Fruit fly (Drosophila melanogaster) whole organism, embryonic: ENCODE measurements around the gene mdu.

Source experiments
- Abd-B ChIP-seq: fragments of 200-800 bp; sonication (Bioruptor generic); optimal IDR thresholded peaks from 2 replicates; lab custom pipeline; 2018; ENCODE audit warnings: missing biosample characterization, mild to moderate bottlenecking, missing genetic modification characterization, moderate library complexity
- Adf1 ChIP-seq: fragments of 200-800 bp; sonication (Bioruptor generic); IDR thresholded peaks from 2 replicates; pipeline ENCODE4 v1.3.6; 2022; ENCODE audit warnings: missing biosample characterization, missing genetic modification characterization
- CG11085 ChIP-seq: fragments of 200-800 bp; sonication (Bioruptor generic); IDR thresholded peaks from 2 replicates; pipeline ENCODE4 v1.3.6; 2022; ENCODE audit warnings: missing biosample characterization, missing genetic modification characterization
- CG11504 ChIP-seq: fragments of 200-800 bp; sonication (Bioruptor generic); optimal IDR thresholded peaks from 3 replicates; lab custom pipeline; 2019; ENCODE audit warnings: missing biosample characterization, mild to moderate bottlenecking, missing genetic modification characterization, moderate library complexity
- CG13894 ChIP-seq: fragments of 200-800 bp; sonication (Bioruptor generic); optimal IDR thresholded peaks from 3 replicates; lab custom pipeline; 2018; ENCODE audit warnings: missing biosample characterization, mild to moderate bottlenecking, missing genetic modification characterization, moderate library complexity
- CG16863 ChIP-seq: fragments of 200-800 bp; sonication (Bioruptor generic); optimal IDR thresholded peaks from 3 replicates; lab custom pipeline; 2016; ENCODE audit warnings: missing biosample characterization, missing genetic modification characterization
- CG18262 ChIP-seq: fragments of 200-800 bp; optimal IDR thresholded peaks from 3 replicates; lab custom pipeline; 2019; ENCODE audit warnings: missing biosample characterization, mild to moderate bottlenecking, missing genetic modification characterization, moderate library complexity
- CG2678 ChIP-seq: fragments of 200-800 bp; sonication (Bioruptor generic); optimal IDR thresholded peaks from 3 replicates; lab custom pipeline; 2019; ENCODE audit warnings: missing biosample characterization, mild to moderate bottlenecking, missing genetic modification characterization, moderate library complexity
- CG2712 ChIP-seq: fragments of 200-800 bp; optimal IDR thresholded peaks from 3 replicates; lab custom pipeline; 2019; ENCODE audit warnings: missing biosample characterization, mild to moderate bottlenecking, missing genetic modification characterization, moderate library complexity
- CG30020 ChIP-seq: fragments of 200-800 bp; optimal IDR thresholded peaks from 2 replicates; lab custom pipeline; 2019; ENCODE audit warnings: missing biosample characterization, mild to moderate bottlenecking, missing genetic modification characterization, moderate library complexity
- CG31388 ChIP-seq: fragments of 200-800 bp; sonication (Bioruptor generic); optimal IDR thresholded peaks from 2 replicates; lab custom pipeline; 2016; ENCODE audit warnings: missing biosample characterization, missing genetic modification characterization
- CG31441 ChIP-seq: fragments of 200-800 bp; sonication (Bioruptor generic); IDR thresholded peaks from 2 replicates; pipeline ENCODE4 v1.3.6; 2022; ENCODE audit warnings: missing biosample characterization, missing genetic modification characterization
- CG43689 ChIP-seq: fragments of 200-800 bp; sonication (Bioruptor generic); IDR thresholded peaks from 2 replicates; pipeline ENCODE4 v1.3.6; 2022; ENCODE audit warnings: missing biosample characterization, missing genetic modification characterization
- CG4424 ChIP-seq: fragments of 200-800 bp; sonication (Bioruptor generic); optimal IDR thresholded peaks from 3 replicates; lab custom pipeline; 2016; ENCODE audit warnings: missing biosample characterization, missing genetic modification characterization
- CG7556 ChIP-seq: fragments of 200-800 bp; sonication (Bioruptor generic); optimal IDR thresholded peaks from 2 replicates; lab custom pipeline; 2017; ENCODE audit warnings: missing biosample characterization, mild to moderate bottlenecking, missing genetic modification characterization
- CG7745 ChIP-seq: fragments of 200-800 bp; sonication (Bioruptor generic); optimal IDR thresholded peaks from 2 replicates; lab custom pipeline; 2018; ENCODE audit warnings: missing biosample characterization, mild to moderate bottlenecking, missing genetic modification characterization, moderate library complexity
- CG9817 ChIP-seq: fragments of 200-800 bp; sonication (Bioruptor generic); optimal IDR thresholded peaks from 2 replicates; lab custom pipeline; 2018; ENCODE audit warnings: missing biosample characterization, mild to moderate bottlenecking, missing genetic modification characterization, moderate library complexity
- CHES-1-like ChIP-seq: fragments of 200-800 bp; sonication (Bioruptor generic); optimal IDR thresholded peaks from 2 replicates; lab custom pipeline; 2016; ENCODE audit warnings: missing biosample characterization, missing genetic modification characterization
- Dip3 ChIP-seq: fragments of 200-800 bp; sonication (Bioruptor generic); optimal IDR thresholded peaks from 3 replicates; lab custom pipeline; 2016; ENCODE audit warnings: missing biosample characterization, missing genetic modification characterization
- Dll ChIP-seq: fragments of 200-800 bp; sonication (Bioruptor generic); IDR thresholded peaks from 4 replicates; pipeline ENCODE4 v1.3.6; 2022; ENCODE audit warnings: missing biosample characterization, missing genetic modification characterization; ENCODE audit not compliant: partially characterized antibody
- Eip74EF ChIP-seq, 2 experiments: fragments of 200-800 bp in 1 of 2; fragments of >200 bp in 1 of 2; sonication (Bioruptor generic) in 1 of 2; optimal IDR thresholded peaks; 2 replicates each; lab custom pipeline; 2017 to 2019; ENCODE audit warnings: missing biosample characterization in 2 of 2, missing genetic modification characterization in 2 of 2, mild to moderate bottlenecking in 1 of 2, moderate library complexity in 1 of 2
- Ets97D ChIP-seq: fragments of 200-800 bp; sonication (Bioruptor generic); optimal IDR thresholded peaks from 3 replicates; lab custom pipeline; 2016; ENCODE audit warnings: missing biosample characterization, missing genetic modification characterization
- Fer2 ChIP-seq: fragments of 200-800 bp; sonication (Bioruptor generic); optimal IDR thresholded peaks from 2 replicates; lab custom pipeline; 2018; ENCODE audit warnings: missing biosample characterization, mild to moderate bottlenecking, missing genetic modification characterization, moderate library complexity
- Hsf ChIP-seq: fragments of 200-800 bp; sonication (Bioruptor generic); optimal IDR thresholded peaks from 3 replicates; lab custom pipeline; 2016; ENCODE audit warnings: missing biosample characterization, missing genetic modification characterization
- Lpt ChIP-seq: fragments of >200 bp; optimal IDR thresholded peaks from 2 replicates; lab custom pipeline; 2018; ENCODE audit warnings: missing biosample characterization, missing genetic modification characterization
- MBD-R2 ChIP-seq: fragments of 200-800 bp; sonication (Bioruptor generic); IDR thresholded peaks from 2 replicates; pipeline ENCODE4 v1.3.6; 2022; ENCODE audit warnings: missing biosample characterization, missing genetic modification characterization
- MTF-1 ChIP-seq: fragments of 200-800 bp; sonication (Bioruptor generic); optimal IDR thresholded peaks from 2 replicates; lab custom pipeline; 2018; ENCODE audit warnings: missing biosample characterization, mild to moderate bottlenecking, missing genetic modification characterization, borderline replicate concordance
- Max ChIP-seq: fragments of 200-800 bp; sonication (Bioruptor generic); optimal IDR thresholded peaks from 2 replicates; lab custom pipeline; 2016; ENCODE audit warnings: missing biosample characterization, mild to moderate bottlenecking, missing genetic modification characterization
- Myb ChIP-seq: fragments of 200-800 bp; sonication (Bioruptor generic); optimal IDR thresholded peaks from 2 replicates; lab custom pipeline; 2016; ENCODE audit warnings: missing biosample characterization, missing genetic modification characterization
- Tbp ChIP-seq: fragments of >200 bp; optimal IDR thresholded peaks from 2 replicates; lab custom pipeline; 2018; ENCODE audit warnings: missing biosample characterization, missing genetic modification characterization
- ara ChIP-seq: fragments of 200-800 bp; sonication (Bioruptor generic); IDR thresholded peaks from 2 replicates; pipeline ENCODE4 v1.3.6; 2022; ENCODE audit warnings: missing biosample characterization, missing genetic modification characterization
- ato ChIP-seq: fragments of 200-800 bp; sonication (Bioruptor generic); IDR thresholded peaks from 2 replicates; pipeline ENCODE4 v1.3.6; 2022; ENCODE audit warnings: missing biosample characterization, missing genetic modification characterization; ENCODE audit not compliant: partially characterized antibody
- bab2 ChIP-seq: fragments of 200-800 bp; sonication (Bioruptor generic); optimal IDR thresholded peaks from 2 replicates; lab custom pipeline; 2016; ENCODE audit warnings: missing biosample characterization, missing genetic modification characterization
- br ChIP-seq: fragments of >200 bp; optimal IDR thresholded peaks from 2 replicates; lab custom pipeline; 2017
- cas ChIP-seq: fragments of 200-800 bp; sonication (Bioruptor generic); IDR thresholded peaks from 2 replicates; pipeline ENCODE4 v1.3.6; 2022; ENCODE audit warnings: missing biosample characterization, missing genetic modification characterization
- corto ChIP-seq: fragments of 200-800 bp; sonication (Bioruptor generic); optimal IDR thresholded peaks from 2 replicates; lab custom pipeline; 2016; ENCODE audit warnings: missing biosample characterization, mild to moderate bottlenecking, missing genetic modification characterization, moderate library complexity
- dan ChIP-seq: fragments of 200-800 bp; sonication (Bioruptor generic); IDR thresholded peaks from 2 replicates; pipeline ENCODE4 v1.3.6; 2022; ENCODE audit warnings: missing biosample characterization, missing genetic modification characterization
- gem ChIP-seq: fragments of 200-800 bp; sonication (Bioruptor generic); optimal IDR thresholded peaks from 2 replicates; lab custom pipeline; 2019; ENCODE audit warnings: missing biosample characterization, mild to moderate bottlenecking, missing genetic modification characterization, moderate library complexity
- her ChIP-seq: fragments of 200-800 bp; sonication (Bioruptor generic); optimal IDR thresholded peaks from 2 replicates; lab custom pipeline; 2016; ENCODE audit warnings: missing biosample characterization, missing genetic modification characterization
- hkb ChIP-seq, 2 experiments: fragments of 200-800 bp in 1 of 2; fragments of >200 bp in 1 of 2; sonication (Bioruptor generic) in 1 of 2; IDR thresholded peaks in 1 of 2; optimal IDR thresholded peaks in 1 of 2; 2 replicates each; pipeline versions ENCODE4 v1.3.6 to Lab custom; 2017 to 2022; ENCODE audit warnings: missing biosample characterization in 1 of 2, missing genetic modification characterization in 1 of 2
- lola ChIP-seq, 3 experiments: fragments of >200 bp in 2 of 3; fragments of 200-800 bp in 1 of 3; sonication (Bioruptor generic) in 1 of 3; optimal IDR thresholded peaks; 2 replicates each; lab custom pipeline; 2017 to 2019; ENCODE audit warnings: missing biosample characterization in 3 of 3, missing genetic modification characterization in 3 of 3, mild to moderate bottlenecking in 1 of 3, moderate library complexity in 1 of 3
- pfk ChIP-seq: fragments of 200-800 bp; sonication (Bioruptor generic); optimal IDR thresholded peaks from 2 replicates; lab custom pipeline; 2018; ENCODE audit warnings: missing biosample characterization, mild to moderate bottlenecking, missing genetic modification characterization, moderate library complexity
- salm ChIP-seq: fragments of 200-800 bp; sonication (Bioruptor generic); optimal IDR thresholded peaks from 2 replicates; lab custom pipeline; 2018; ENCODE audit warnings: missing biosample characterization, mild to moderate bottlenecking, missing genetic modification characterization
- sens ChIP-seq: fragments of 200-800 bp; sonication (Bioruptor generic); peaks from one replicate; lab custom pipeline; 2016; ENCODE audit warnings: missing biosample characterization, missing genetic modification characterization
- sr ChIP-seq: fragments of 200-800 bp; sonication (Bioruptor generic); IDR thresholded peaks from 3 replicates; pipeline ENCODE4 v1.3.6; 2022; ENCODE audit warnings: missing biosample characterization, missing genetic modification characterization
- sug ChIP-seq: fragments of 200-800 bp; optimal IDR thresholded peaks from 2 replicates; lab custom pipeline; 2019; ENCODE audit warnings: missing biosample characterization, mild to moderate bottlenecking, missing genetic modification characterization, moderate library complexity
- wor ChIP-seq: fragments of 200-800 bp; sonication (Bioruptor generic); IDR thresholded peaks from 2 replicates; pipeline ENCODE4 v1.3.6; 2022; ENCODE audit warnings: missing biosample characterization, missing genetic modification characterization
- z ChIP-seq: fragments of 200-800 bp; sonication (Bioruptor generic); IDR thresholded peaks from 3 replicates; pipeline ENCODE4 v1.3.6; 2022; ENCODE audit warnings: missing biosample characterization, missing genetic modification characterization

mdu gene

DNA sequence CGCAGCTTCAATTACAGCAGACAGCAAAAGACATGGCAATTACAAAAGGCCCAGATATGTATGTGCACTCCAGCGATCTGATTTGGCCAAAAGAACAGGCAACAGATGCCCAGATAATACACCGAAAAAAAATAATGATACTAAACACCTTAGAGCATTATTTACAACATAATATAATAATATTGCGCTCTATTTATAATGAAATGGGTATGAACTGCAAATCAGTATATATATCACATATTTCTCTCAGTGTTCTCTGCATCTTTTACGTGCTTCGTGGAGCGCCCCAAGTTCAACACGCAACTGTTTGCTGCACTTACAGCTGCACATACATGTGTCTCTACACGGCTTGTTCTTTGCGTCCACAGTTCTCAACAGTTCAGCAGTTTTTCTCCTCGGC, 10.6 kb downstream of the mdu start (continued):
- TF ChIP-seq her (no peak), ara (GFP tag; lab: Robert Waterston, UW) (no peak), CG11504 (tag; lab: Kevin White, UChicago) (peak; percentile 33), CG18262 (tag; lab: Kevin White, UChicago) (peak; percentile 41), CG11085 (GFP tag; lab: Robert Waterston, UW) (no peak), lola (GFP tag; optimal IDR thresholded peaks at IDR 0.05; lab: Kevin White, UChicago) (no peak), CG7556 (GFP tag; lab: Kevin White, UChicago) (no peak), CG4424 (peak; percentile 5), CG31441 (GFP tag; lab: Robert Waterston, UW) (no peak), gem (tag; lab: Kevin White, UChicago) (peak; percentile 12), CG2678 (tag; lab: Kevin White, UChicago) (no peak), sens (peak; percentile 84), Lpt (no peak), salm (tag; lab: Kevin White, UChicago) (no peak), Dll (GFP tag; lab: Robert Waterston, UW) (no peak), CG30020 (tag; lab: Kevin White, UChicago) (no peak), Tbp (GFP tag; lab: Kevin White, UChicago) (no peak), br (lab: Kevin White, UChicago) (no peak), CG7745 (no peak)

DNA sequence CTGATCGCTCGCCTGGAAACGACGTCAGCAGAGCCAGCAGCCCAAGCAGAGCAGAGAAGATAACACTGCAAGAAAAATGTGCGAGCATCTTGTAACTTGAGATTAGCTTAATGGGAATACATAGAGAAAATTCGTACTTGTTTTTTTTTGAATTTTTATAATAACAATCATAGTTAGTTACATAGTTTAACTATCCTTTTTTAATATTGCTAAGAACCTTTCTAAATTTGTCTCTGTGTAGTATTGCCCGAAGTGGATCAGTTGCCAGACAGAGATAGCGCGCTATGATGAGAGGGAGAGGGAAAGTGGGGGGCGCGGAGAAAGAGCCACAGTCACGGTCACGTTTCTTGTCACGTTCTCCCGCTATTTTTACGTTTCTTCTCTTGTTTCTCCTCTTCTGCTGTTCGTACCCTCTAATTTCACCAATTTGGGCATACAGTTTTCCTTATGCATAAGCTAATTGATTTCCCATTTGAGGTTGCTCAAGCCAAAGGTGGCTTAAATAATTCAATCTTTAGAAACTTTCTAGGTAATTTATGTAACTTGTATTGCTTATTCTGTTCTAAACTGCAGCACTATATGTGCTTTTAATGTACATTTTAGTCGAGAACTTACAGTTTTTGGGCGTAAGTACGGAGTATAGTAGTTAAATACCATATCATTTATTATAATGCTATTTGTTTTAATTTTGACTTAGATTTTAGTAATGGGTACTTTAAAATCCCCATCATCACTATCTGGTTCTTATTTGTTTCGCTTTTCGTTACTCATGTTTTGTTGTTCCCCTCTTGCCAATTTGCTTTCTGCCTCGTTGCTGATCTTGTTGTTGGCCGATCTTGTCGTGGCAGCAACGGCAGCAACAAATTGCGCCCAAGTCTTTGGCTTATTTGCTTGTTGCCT, 14.0 kb downstream of the mdu start:
- TF ChIP-seq sr (no peak), Abd-B (GFP tag; lab: Kevin White, UChicago) (peak; percentile 68), wor (peak; percentile 36; the same call in 1 of the 2 replicates), CG16863 (GFP tag; lab: Kevin White, UChicago) (peak; percentile 75), dan (GFP tag; lab: Robert Waterston, UW) (no peak), CG43689 (no peak), Eip74EF (GFP tag; optimal IDR thresholded peaks at IDR 0.05; lab: Kevin White, UChicago) (peak in 1 of 2 experiments; percentile 53), ato (no peak), Hsf (peak; percentile 83), Max (peak; percentile 42), pfk (no peak), CG2712 (tag; lab: Kevin White, UChicago) (peak; percentile 86), CG31388 (GFP tag; lab: Kevin White, UChicago) (peak; percentile 44), MTF-1 (GFP tag; lab: Kevin White, UChicago) (peak; percentile 60), Ets97D (GFP tag; lab: Kevin White, UChicago) (peak; percentile 15), corto (GFP tag; lab: Kevin White, UChicago) (peak; percentile 68), CHES-1-like (GFP tag; lab: Kevin White, UChicago) (peak; percentile 52), hkb (optimal IDR thresholded peaks at IDR 0.05; lab: Kevin White, UChicago) (no peak), hkb (GFP tag; IDR thresholded peaks at IDR 0.05; lab: Robert Waterston, UW) (peak; percentile 79), z (GFP tag; lab: Robert Waterston, UW) (no peak), CG13894 (tag; lab: Kevin White, UChicago) (peak; percentile 1), cas (peak; percentile 40; the same call in 1 of the 2 replicates), MBD-R2 (GFP tag; lab: Robert Waterston, UW) (peak; percentile 38; the same call in 1 of the 2 replicates), bab2 (peak; percentile 64), CG9817 (tag; lab: Kevin White, UChicago) (peak; percentile 72), Myb (GFP tag; lab: Kevin White, UChicago) (peak; percentile 29), sug (tag; lab: Kevin White, UChicago) (no peak), CG11085 (GFP tag; lab: Robert Waterston, UW) (peak; percentile 41; the same call in 1 of the 2 replicates), Dip3 (GFP tag; lab: Kevin White, UChicago) (peak; percentile 64), Fer2 (tag; lab: Kevin White, UChicago) (peak; percentile 45), Adf1 (GFP tag; lab: Robert Waterston, UW) (peak; percentile 60)
